Worm (Caenorhabditis elegans) whole organism, young adult: ENCODE data around the gene W07G4.7.

Experiments
- B0035.1 ChIP-seq: sonication (generic microtip); optimal IDR thresholded peaks from 2 replicates; lab custom pipeline; 2016; ENCODE audit warnings: missing genetic modification characterization, mild to moderate bottlenecking, missing compliant biosample characterization, missing genotype, missing genetic modification reagents
- B0261.1 ChIP-seq: sonication (generic microtip); optimal IDR thresholded peaks from 2 replicates; lab custom pipeline; 2016; ENCODE audit warnings: mild to moderate bottlenecking, missing genetic modification characterization, moderate library complexity, missing compliant biosample characterization
- C17E4.6 ChIP-seq: fragments of 200-800 bp; sonication (Bioruptor generic); IDR thresholded peaks from 2 replicates; pipeline ENCODE4 v1.3.6; 2022; ENCODE audit warnings: missing genetic modification reagents, missing genetic modification characterization, missing compliant biosample characterization
- F33H1.4 ChIP-seq: fragments of 200-800 bp; sonication (Bioruptor generic); IDR thresholded peaks from 2 replicates; pipeline ENCODE4 v1.3.6; 2022; ENCODE audit warnings: missing genetic modification reagents, missing genetic modification characterization, missing compliant biosample characterization
- F37B4.10 ChIP-seq: fragments of 200-800 bp; sonication (Bioruptor generic); IDR thresholded peaks from 2 replicates; pipeline ENCODE4 v1.3.6; 2022; ENCODE audit warnings: missing genetic modification characterization, missing compliant biosample characterization
- F52B5.7 ChIP-seq: sonication (generic microtip); optimal IDR thresholded peaks from 2 replicates; lab custom pipeline; 2016; ENCODE audit warnings: mild to moderate bottlenecking, missing genetic modification characterization, missing compliant biosample characterization
- F55B11.4 ChIP-seq: sonication (generic microtip); optimal IDR thresholded peaks from 2 replicates; lab custom pipeline; 2016; ENCODE audit warnings: missing compliant biosample characterization, missing genetic modification characterization, borderline replicate concordance; ENCODE audit not compliant: insufficient read depth
- F57A8.1 ChIP-seq: fragments of 200-800 bp; sonication (Bioruptor generic); optimal IDR thresholded peaks from 2 replicates; lab custom pipeline; 2018; ENCODE audit warnings: mild to moderate bottlenecking, missing genetic modification characterization, moderate library complexity, missing compliant biosample characterization
- F57C9.4 ChIP-seq: sonication (generic microtip); optimal IDR thresholded peaks from 2 replicates; lab custom pipeline; 2017; ENCODE audit warnings: mild to moderate bottlenecking, missing genetic modification characterization, missing compliant biosample characterization
- K11D2.4 ChIP-seq: fragments of 200-800 bp; sonication (Bioruptor generic); IDR thresholded peaks from 2 replicates; pipeline ENCODE4 v1.3.6; 2022; ENCODE audit warnings: missing genetic modification reagents, missing genetic modification characterization, missing compliant biosample characterization
- T26A5.8 ChIP-seq: sonication (generic microtip); optimal IDR thresholded peaks from 2 replicates; lab custom pipeline; 2016; ENCODE audit warnings: missing genetic modification characterization, missing compliant biosample characterization
- Y56A3A.18 ChIP-seq: fragments of 200-800 bp; sonication (Bioruptor generic); IDR thresholded peaks from 2 replicates; pipeline ENCODE4 v1.3.6; 2022; ENCODE audit warnings: missing genetic modification reagents, missing genetic modification characterization, missing compliant biosample characterization
- Y67H2A.10 ChIP-seq: fragments of 200-800 bp; sonication (Bioruptor generic); conservative IDR thresholded peaks from 2 replicates; pipeline ENCODE4 v1.3.6; 2022; ENCODE audit warnings: missing genetic modification reagents, missing genetic modification characterization, missing compliant biosample characterization
- Y79H2A.3 ChIP-seq: fragments of 200-800 bp; sonication (Bioruptor generic); conservative IDR thresholded peaks from 2 replicates; pipeline ENCODE4 v1.3.6; 2022; ENCODE audit warnings: missing genetic modification reagents, missing genetic modification characterization, missing compliant biosample characterization
- Y95B8A.8 ChIP-seq: fragments of 200-800 bp; sonication (Bioruptor generic); IDR thresholded peaks from 2 replicates; pipeline ENCODE4 v1.3.6; 2022; ENCODE audit warnings: missing genetic modification reagents, missing genetic modification characterization, missing compliant biosample characterization
- ZK185.1 ChIP-seq: sonication (generic microtip); optimal IDR thresholded peaks from 2 replicates; lab custom pipeline; 2016; ENCODE audit warnings: mild to moderate bottlenecking, missing genetic modification characterization, missing compliant biosample characterization; ENCODE audit not compliant: poor library complexity, severe bottlenecking
- akir-1 ChIP-seq: fragments of 200-800 bp; sonication (Bioruptor generic); optimal IDR thresholded peaks from 2 replicates; lab custom pipeline; 2018; ENCODE audit warnings: mild to moderate bottlenecking, missing genetic modification characterization, moderate library complexity, missing compliant biosample characterization
- ama-1 ChIP-seq, 3 experiments: fragments of 150-350 bp in 1 of 3; sonication (generic microtip) in 2 of 3; optimal IDR thresholded peaks; 2 replicates each; lab custom pipeline; 2014 to 2018; ENCODE audit warnings: missing biosample characterization in 2 of 3, missing genetic modification characterization in 2 of 3, missing genetic modification reagents in 2 of 3
- attf-5 ChIP-seq: fragments of 200-800 bp; sonication (Bioruptor generic); optimal IDR thresholded peaks from 2 replicates; lab custom pipeline; 2018; ENCODE audit warnings: mild to moderate bottlenecking, missing genetic modification characterization, missing compliant biosample characterization
- bed-1 ChIP-seq: fragments of 200-800 bp; sonication (Bioruptor generic); IDR thresholded peaks from 2 replicates; pipeline ENCODE4 v1.3.6; 2022; ENCODE audit warnings: missing genetic modification reagents, missing genetic modification characterization, missing compliant biosample characterization
- ccch-3 ChIP-seq: fragments of 200-800 bp; sonication (Bioruptor generic); optimal IDR thresholded peaks from 2 replicates; lab custom pipeline; 2018; ENCODE audit warnings: mild to moderate bottlenecking, missing genetic modification characterization, missing compliant biosample characterization
- ceh-100 ChIP-seq: fragments of 200-800 bp; sonication (Bioruptor generic); IDR thresholded peaks from 2 replicates; pipeline ENCODE4 v1.3.6; 2022; ENCODE audit warnings: missing genetic modification reagents, missing genetic modification characterization, missing compliant biosample characterization
- ceh-40 ChIP-seq: fragments of 200-800 bp; sonication (Bioruptor generic); IDR thresholded peaks from 2 replicates; pipeline ENCODE4 v1.3.6; 2022; ENCODE audit warnings: missing genetic modification characterization, missing compliant biosample characterization
- ceh-79 ChIP-seq: sonication (generic microtip); optimal IDR thresholded peaks from 2 replicates; lab custom pipeline; 2017; ENCODE audit warnings: mild to moderate bottlenecking, missing genetic modification characterization, missing compliant biosample characterization
- dox-1 ChIP-seq: fragments of 200-800 bp; sonication (Bioruptor generic); IDR thresholded peaks from 2 replicates; pipeline ENCODE4 v1.3.6; 2022; ENCODE audit warnings: missing genetic modification reagents, missing genetic modification characterization, missing compliant biosample characterization
- dpff-1 ChIP-seq: sonication (generic microtip); optimal IDR thresholded peaks from 2 replicates; lab custom pipeline; 2017; ENCODE audit warnings: mild to moderate bottlenecking, missing genetic modification characterization, missing compliant biosample characterization
- efl-1 ChIP-seq: fragments of 150-350 bp; optimal IDR thresholded peaks from 2 replicates; lab custom pipeline; 2014; ENCODE audit warnings: missing biosample characterization, missing genetic modification reagents, missing genetic modification characterization
- egrh-3 ChIP-seq: fragments of 200-800 bp; sonication (Bioruptor generic); IDR thresholded peaks from 2 replicates; pipeline ENCODE4 v1.3.6; 2022; ENCODE audit warnings: missing genetic modification reagents, missing genetic modification characterization, missing compliant biosample characterization
- hlh-12 ChIP-seq: sonication (generic microtip); optimal IDR thresholded peaks from 2 replicates; lab custom pipeline; 2016; ENCODE audit warnings: missing genetic modification characterization, missing compliant biosample characterization
- hlh-26 ChIP-seq: fragments of 200-800 bp; sonication (Bioruptor generic); conservative IDR thresholded peaks from 2 replicates; pipeline ENCODE4 v1.3.6; 2022; ENCODE audit warnings: missing genetic modification reagents, missing genetic modification characterization, missing compliant biosample characterization
- lag-1 ChIP-seq: fragments of 200-800 bp; sonication (Bioruptor generic); IDR thresholded peaks from 2 replicates; pipeline ENCODE4 v1.3.6; 2022; ENCODE audit warnings: missing genetic modification reagents, missing genetic modification characterization, missing compliant biosample characterization
- lin-35 ChIP-seq, 3 experiments: fragments of 150-350 bp in 2 of 3; sonication (generic microtip) in 1 of 3; optimal IDR thresholded peaks; 2 replicates each; lab custom pipeline; 2014 to 2018; ENCODE audit warnings: missing biosample characterization in 3 of 3, missing genetic modification characterization in 3 of 3, missing genetic modification reagents in 3 of 3
- lin-40 ChIP-seq: sonication (generic microtip); optimal IDR thresholded peaks from 2 replicates; lab custom pipeline; 2016; ENCODE audit warnings: missing genetic modification characterization, mild to moderate bottlenecking, missing compliant biosample characterization, missing genotype, missing genetic modification reagents
- madf-10 ChIP-seq: sonication (generic microtip); optimal IDR thresholded peaks from 2 replicates; lab custom pipeline; 2016; ENCODE audit warnings: mild to moderate bottlenecking, missing genetic modification characterization, missing compliant biosample characterization
- madf-3 ChIP-seq: fragments of 200-800 bp; sonication (Bioruptor generic); IDR thresholded peaks from 2 replicates; pipeline ENCODE4 v1.3.6; 2022; ENCODE audit warnings: missing genetic modification reagents, missing genetic modification characterization, missing compliant biosample characterization
- madf-6 ChIP-seq: fragments of 200-800 bp; sonication (Bioruptor generic); IDR thresholded peaks from 2 replicates; pipeline ENCODE4 v1.3.6; 2022; ENCODE audit warnings: missing genetic modification reagents, missing genetic modification characterization, missing compliant biosample characterization
- mcd-1 ChIP-seq: fragments of 200-800 bp; sonication (Bioruptor generic); IDR thresholded peaks from 2 replicates; pipeline ENCODE4 v1.3.6; 2022; ENCODE audit warnings: missing genetic modification reagents, missing genetic modification characterization, missing compliant biosample characterization
- mes-4 ChIP-seq: sonication (generic microtip); optimal IDR thresholded peaks from 2 replicates; lab custom pipeline; 2016; ENCODE audit warnings: missing genotype, missing genetic modification characterization, missing compliant biosample characterization
- nhr-120 ChIP-seq: fragments of 200-800 bp; sonication (Bioruptor generic); IDR thresholded peaks from 2 replicates; pipeline ENCODE4 v1.3.6; 2022; ENCODE audit warnings: missing genetic modification characterization, missing compliant biosample characterization
- pbrm-1 ChIP-seq: fragments of 200-800 bp; sonication (Bioruptor generic); IDR thresholded peaks from 2 replicates; pipeline ENCODE4 v1.3.6; 2022; ENCODE audit warnings: missing genetic modification reagents, missing genetic modification characterization, missing compliant biosample characterization
- rcor-1 ChIP-seq: fragments of 200-800 bp; sonication (Bioruptor generic); IDR thresholded peaks from 2 replicates; pipeline ENCODE4 v1.3.6; 2022; ENCODE audit warnings: missing genetic modification reagents, missing genetic modification characterization, missing compliant biosample characterization
- snpc-1.1 ChIP-seq: sonication (generic microtip); optimal IDR thresholded peaks from 2 replicates; lab custom pipeline; 2017; ENCODE audit warnings: missing genetic modification characterization, mild to moderate bottlenecking, missing compliant biosample characterization, antibody characterized with exemption, moderate library complexity, missing genotype, missing genetic modification reagents; ENCODE audit not compliant: insufficient read depth
- snpc-3.4 ChIP-seq: sonication (generic microtip); optimal IDR thresholded peaks from 2 replicates; lab custom pipeline; 2017; ENCODE audit warnings: missing genetic modification characterization, mild to moderate bottlenecking, missing compliant biosample characterization, antibody characterized with exemption, moderate library complexity, missing genotype, missing genetic modification reagents
- somi-1 ChIP-seq: fragments of 200-800 bp; sonication (Bioruptor generic); optimal IDR thresholded peaks from 2 replicates; lab custom pipeline; 2018; ENCODE audit warnings: mild to moderate bottlenecking, missing genetic modification characterization, missing compliant biosample characterization
- sptf-2 ChIP-seq: fragments of 200-800 bp; sonication (Bioruptor generic); optimal IDR thresholded peaks from 2 replicates; lab custom pipeline; 2018; ENCODE audit warnings: mild to moderate bottlenecking, missing genetic modification characterization, missing compliant biosample characterization
- tlf-1 ChIP-seq: fragments of 200-800 bp; sonication (Bioruptor generic); optimal IDR thresholded peaks from 2 replicates; lab custom pipeline; 2018; ENCODE audit warnings: mild to moderate bottlenecking, missing genetic modification characterization, missing compliant biosample characterization
- xnd-1 ChIP-seq: sonication (generic microtip); optimal IDR thresholded peaks from 2 replicates; lab custom pipeline; 2016; ENCODE audit warnings: missing genotype, missing genetic modification reagents, missing genetic modification characterization, missing compliant biosample characterization
- ztf-22 ChIP-seq: fragments of 200-800 bp; sonication (Bioruptor generic); optimal IDR thresholded peaks from 2 replicates; lab custom pipeline; 2018; ENCODE audit warnings: mild to moderate bottlenecking, missing genetic modification characterization, moderate library complexity, missing compliant biosample characterization
- ztf-25 ChIP-seq: fragments of 200-800 bp; sonication (Bioruptor generic); IDR thresholded peaks from 2 replicates; pipeline ENCODE4 v1.3.6; 2022; ENCODE audit warnings: missing genetic modification reagents, missing genetic modification characterization, missing compliant biosample characterization
- ztf-6 ChIP-seq: fragments of 200-800 bp; sonication (Bioruptor generic); IDR thresholded peaks from 2 replicates; pipeline ENCODE4 v1.3.6; 2022; ENCODE audit warnings: missing genetic modification reagents, missing genetic modification characterization, missing compliant biosample characterization

Gene W07G4.7

DNA sequence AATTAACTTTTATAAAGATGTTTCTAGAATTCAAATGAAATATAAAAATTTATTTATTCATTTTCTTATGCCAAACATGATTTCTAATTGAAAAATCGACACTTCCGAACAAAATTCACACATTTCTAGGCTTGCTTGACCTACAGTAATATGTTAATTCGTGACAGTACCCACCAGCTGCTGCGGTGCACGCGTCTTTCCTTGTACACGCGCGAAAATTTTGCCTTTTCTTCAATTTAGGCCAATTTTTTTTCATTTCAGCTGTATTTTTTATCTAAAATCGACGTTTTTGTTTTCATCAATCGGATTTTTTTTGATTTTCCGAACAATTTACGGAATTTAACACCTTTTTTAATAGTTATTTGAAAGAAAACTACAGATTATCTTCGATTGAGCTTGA is 34.4 kb downstream of the W07G4.7 start (continued):
- TF ChIP-seq xnd-1 (tag; lab: Kevin White, UChicago) (peak; percentile 92), akir-1 (no peak), madf-3 (GFP tag; lab: Robert Waterston, UW) (no peak), F37B4.10 (no peak), snpc-3.4 (tag; lab: Kevin White, UChicago) (peak; percentile 83), K11D2.4 (GFP tag; lab: Robert Waterston, UW) (no peak), B0035.1 (tag; lab: Kevin White, UChicago) (no peak), mcd-1 (GFP tag; lab: Robert Waterston, UW) (no peak), sptf-2 (GFP tag; lab: Kevin White, UChicago) (no peak), F55B11.4 (tag; lab: Kevin White, UChicago) (no peak), ztf-25 (no peak), egrh-3 (GFP tag; lab: Robert Waterston, UW) (no peak), ZK185.1 (tag; lab: Kevin White, UChicago) (no peak), tlf-1 (GFP tag; lab: Kevin White, UChicago) (peak; percentile 12), snpc-1.1 (tag; lab: Kevin White, UChicago) (peak; percentile 37), attf-5 (no peak), lin-35 (GFP tag; optimal IDR thresholded peaks at IDR 0.05; lab: Kevin White, UChicago) (no peak), hlh-12 (tag; lab: Kevin White, UChicago) (no peak), hlh-26 (GFP tag; lab: Robert Waterston, UW) (no peak), ztf-6 (GFP tag; lab: Robert Waterston, UW) (no peak), bed-1 (GFP tag; lab: Robert Waterston, UW) (no peak), dox-1 (no peak), Y67H2A.10 (no peak), F33H1.4 (GFP tag; lab: Robert Waterston, UW) (peak; percentile 92), madf-10 (tag; lab: Kevin White, UChicago) (no peak), rcor-1 (GFP tag; lab: Robert Waterston, UW) (peak; percentile 54; the same call in 1 of the 2 replicates), Y95B8A.8 (GFP tag; lab: Robert Waterston, UW) (0 out of 2 replicates have a peak, but pooled peaks have one; percentile 52), madf-6 (GFP tag; lab: Robert Waterston, UW) (peak; percentile 97), F57C9.4 (tag; lab: Kevin White, UChicago) (no peak), somi-1 (no peak), ceh-100 (GFP tag; lab: Robert Waterston, UW) (no peak), ztf-22 (GFP tag; lab: Kevin White, UChicago) (no peak), F57A8.1 (no peak), lin-40 (tag; lab: Kevin White, UChicago) (no peak), efl-1 (GFP tag; lab: Kevin White, UChicago) (peak; percentile 95), F52B5.7 (tag; lab: Kevin White, UChicago) (no peak), C17E4.6 (GFP tag; lab: Robert Waterston, UW) (no peak), mes-4 (no peak), pbrm-1 (GFP tag; lab: Robert Waterston, UW) (peak; percentile 35; the same call in 1 of the 2 replicates)
- TF ChIP-seq, all 124 proteins: peak for 24

DNA sequence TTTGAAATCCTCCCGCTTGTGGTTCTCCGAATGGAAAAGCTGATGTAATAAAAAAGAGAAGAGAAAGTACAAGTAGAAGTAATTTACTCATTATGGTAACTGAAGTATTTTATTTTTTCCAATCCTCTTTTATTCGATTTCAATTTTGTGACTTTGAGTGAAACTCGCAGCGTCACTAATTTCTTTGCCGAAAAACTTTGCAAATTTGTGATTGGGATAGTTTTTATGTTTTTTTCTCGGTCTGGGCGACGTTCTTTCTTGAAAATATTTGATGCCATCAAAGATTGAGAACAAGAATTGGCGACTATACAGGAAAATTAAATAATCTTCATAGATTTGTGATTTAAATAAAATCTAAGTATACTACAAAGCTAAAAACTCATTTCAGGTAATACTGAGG is 34.9 kb downstream of the W07G4.7 start, which contains the start of gene far-4:
Gene far-4 (minus strand): TSS at position 101 of the 400 bp plus-strand sequence.
- TF ChIP-seq mcd-1 (GFP tag; lab: Robert Waterston, UW) (no peak), Y79H2A.3 (no peak), ccch-3 (GFP tag; lab: Kevin White, UChicago) (no peak), ceh-79 (tag; lab: Kevin White, UChicago) (no peak), dpff-1 (tag; lab: Kevin White, UChicago) (no peak), ama-1 (optimal IDR thresholded peaks at IDR 0.05; lab: Kevin White, UChicago) (no peak), ama-1 (GFP tag; optimal IDR thresholded peaks at IDR 0.05; lab: Kevin White, UChicago) (no peak), Y56A3A.18 (GFP tag; lab: Robert Waterston, UW) (no peak), nhr-120 (GFP tag; lab: Robert Waterston, UW) (no peak), lag-1 (GFP tag; lab: Robert Waterston, UW) (no peak), ceh-40 (no peak), T26A5.8 (tag; lab: Kevin White, UChicago) (no peak), B0261.1 (tag; lab: Kevin White, UChicago) (no peak)
